Worm (Caenorhabditis elegans) whole organism, L3 larva: ENCODE measurements around the gene B0524.3.

Experiments used
- R02D3.7 ChIP-seq: fragments of 150-350 bp; optimal IDR thresholded peaks from 2 replicates; lab custom pipeline; 2014; ENCODE audit warnings: missing biosample characterization, missing genetic modification characterization
- ZK546.5 ChIP-seq: sonication (generic microtip); optimal IDR thresholded peaks from 2 replicates; lab custom pipeline; 2017; ENCODE audit warnings: missing biosample characterization, missing genetic modification characterization
- aly-2 ChIP-seq: fragments of 150-350 bp; optimal IDR thresholded peaks from 2 replicates; lab custom pipeline; 2014; ENCODE audit warnings: missing biosample characterization, missing genetic modification characterization
- ama-1 ChIP-seq: fragments of 150-350 bp; optimal IDR thresholded peaks from 2 replicates; lab custom pipeline; 2018
- ceh-16 ChIP-seq: sonication (generic microtip); optimal IDR thresholded peaks from 2 replicates; lab custom pipeline; 2017; ENCODE audit warnings: missing biosample characterization, missing genetic modification characterization
- ceh-28 ChIP-seq: fragments of 150-350 bp; optimal IDR thresholded peaks from 2 replicates; lab custom pipeline; 2014; ENCODE audit warnings: missing biosample characterization, missing genetic modification reagents, missing genetic modification characterization
- ceh-82 ChIP-seq: fragments of 150-350 bp; optimal IDR thresholded peaks from 2 replicates; lab custom pipeline; 2014; ENCODE audit warnings: missing biosample characterization, missing genetic modification characterization
- ceh-9 ChIP-seq: sonication (generic microtip); optimal IDR thresholded peaks from 2 replicates; lab custom pipeline; 2018; ENCODE audit warnings: missing biosample characterization, missing genetic modification characterization
- daf-12 ChIP-seq: fragments of 150-350 bp; optimal IDR thresholded peaks from 2 replicates; lab custom pipeline; 2014; ENCODE audit warnings: missing biosample characterization, missing genetic modification reagents, missing genetic modification characterization
- egl-27 ChIP-seq: sonication (generic microtip); optimal IDR thresholded peaks from 4 replicates; lab custom pipeline; 2017; ENCODE audit warnings: missing biosample characterization, missing genetic modification reagents, missing genetic modification characterization
- egl-5 ChIP-seq: fragments of 150-350 bp; optimal IDR thresholded peaks from 2 replicates; lab custom pipeline; 2017; ENCODE audit warnings: missing biosample characterization, missing genetic modification reagents, missing genetic modification characterization, inconsistent platforms
- elt-1 ChIP-seq: fragments of 150-350 bp; optimal IDR thresholded peaks from 2 replicates; lab custom pipeline; 2014; ENCODE audit warnings: missing biosample characterization, missing genetic modification characterization
- elt-2 ChIP-seq: sonication (generic microtip); optimal IDR thresholded peaks from 2 replicates; lab custom pipeline; 2016; ENCODE audit warnings: missing genetic modification reagents, mild to moderate bottlenecking, missing genetic modification characterization, missing compliant biosample characterization
- elt-3 ChIP-seq, 3 experiments: fragments of 150-350 bp in 1 of 3; sonication (generic microtip) in 2 of 3; optimal IDR thresholded peaks; 2 replicates in 2 of 3; 4 replicates in 1 of 3; lab custom pipeline; 2014 to 2017; ENCODE audit warnings: missing biosample characterization in 3 of 3, missing genetic modification characterization in 3 of 3
- eor-1 ChIP-seq, 2 experiments: fragments of 150-350 bp; optimal IDR thresholded peaks; 2 replicates each; lab custom pipeline; 2014 to 2018; ENCODE audit warnings: missing biosample characterization in 2 of 2, missing genetic modification characterization in 2 of 2
- fkh-10 ChIP-seq: sonication (generic microtip); optimal IDR thresholded peaks from 2 replicates; lab custom pipeline; 2017; ENCODE audit warnings: missing biosample characterization, missing genetic modification reagents, missing genetic modification characterization
- fkh-2 ChIP-seq: fragments of 150-350 bp; optimal IDR thresholded peaks from 2 replicates; lab custom pipeline; 2014; ENCODE audit warnings: missing biosample characterization, missing genetic modification reagents, missing genetic modification characterization
- fos-1 ChIP-seq: fragments of 150-350 bp; optimal IDR thresholded peaks from 2 replicates; lab custom pipeline; 2014; ENCODE audit warnings: missing biosample characterization, missing genetic modification characterization
- hmg-11 ChIP-seq: sonication (generic microtip); optimal IDR thresholded peaks from 2 replicates; lab custom pipeline; 2016; ENCODE audit warnings: missing genetic modification characterization, missing compliant biosample characterization
- jun-1 ChIP-seq: fragments of 150-350 bp; optimal IDR thresholded peaks from 2 replicates; lab custom pipeline; 2014; ENCODE audit warnings: missing biosample characterization, missing genetic modification reagents, missing genetic modification characterization
- lin-15B ChIP-seq: fragments of 150-350 bp; optimal IDR thresholded peaks from 2 replicates; lab custom pipeline; 2014; ENCODE audit warnings: missing biosample characterization, missing genetic modification characterization
- lin-39 ChIP-seq: fragments of 150-350 bp; optimal IDR thresholded peaks from 2 replicates; lab custom pipeline; 2018; ENCODE audit warnings: missing biosample characterization, missing genetic modification reagents, missing genetic modification characterization
- lsy-12 ChIP-seq: sonication (generic microtip); optimal IDR thresholded peaks from 2 replicates; lab custom pipeline; 2016; ENCODE audit warnings: mild to moderate bottlenecking, missing genetic modification characterization, missing compliant biosample characterization
- mdl-1 ChIP-seq: fragments of 150-350 bp; optimal IDR thresholded peaks from 2 replicates; lab custom pipeline; 2014; ENCODE audit warnings: missing biosample characterization, missing genetic modification characterization
- mml-1 ChIP-seq: fragments of 150-350 bp; sonication (generic microtip); optimal IDR thresholded peaks from 3 replicates; lab custom pipeline; 2014; ENCODE audit warnings: missing biosample characterization, missing genetic modification characterization
- nfya-1 ChIP-seq: sonication (generic microtip); optimal IDR thresholded peaks from 2 replicates; lab custom pipeline; 2017; ENCODE audit warnings: missing genetic modification characterization, mild to moderate bottlenecking, missing compliant biosample characterization, antibody characterized with exemption, moderate library complexity; ENCODE audit not compliant: insufficient read depth
- nhr-11 ChIP-seq: fragments of 150-350 bp; optimal IDR thresholded peaks from 2 replicates; lab custom pipeline; 2014; ENCODE audit warnings: missing biosample characterization, missing genetic modification characterization
- nhr-12 ChIP-seq: fragments of 150-350 bp; optimal IDR thresholded peaks from 2 replicates; lab custom pipeline; 2014; ENCODE audit warnings: missing biosample characterization, missing genetic modification characterization
- nhr-237 ChIP-seq: fragments of 150-350 bp; optimal IDR thresholded peaks from 2 replicates; lab custom pipeline; 2014; ENCODE audit warnings: missing biosample characterization, missing genetic modification characterization
- nhr-25 ChIP-seq: sonication (generic microtip); optimal IDR thresholded peaks from 2 replicates; lab custom pipeline; 2017; ENCODE audit warnings: missing biosample characterization, missing genetic modification characterization
- nhr-28 ChIP-seq: fragments of 150-350 bp; optimal IDR thresholded peaks from 2 replicates; lab custom pipeline; 2014; ENCODE audit warnings: missing biosample characterization, missing genetic modification characterization
- nhr-43 ChIP-seq: sonication (generic microtip); optimal IDR thresholded peaks from 2 replicates; lab custom pipeline; 2016; ENCODE audit warnings: mild to moderate bottlenecking, missing genetic modification characterization, missing compliant biosample characterization; ENCODE audit not compliant: poor library complexity, severe bottlenecking
- nhr-67 ChIP-seq: fragments of 150-350 bp; optimal IDR thresholded peaks from 2 replicates; lab custom pipeline; 2014; ENCODE audit warnings: missing biosample characterization, missing genetic modification characterization
- nhr-76 ChIP-seq: fragments of 150-350 bp; sonication (generic microtip); optimal IDR thresholded peaks from 5 replicates; lab custom pipeline; 2014; ENCODE audit warnings: missing biosample characterization, missing genetic modification characterization
- nhr-77 ChIP-seq: fragments of 150-350 bp; optimal IDR thresholded peaks from 2 replicates; lab custom pipeline; 2014; ENCODE audit warnings: missing biosample characterization, missing genetic modification characterization
- pqm-1 ChIP-seq: fragments of 150-350 bp; optimal IDR thresholded peaks from 2 replicates; lab custom pipeline; 2017; ENCODE audit warnings: missing biosample characterization, missing genetic modification characterization, inconsistent platforms
- sea-2 ChIP-seq: fragments of 150-350 bp; sonication (generic microtip); optimal IDR thresholded peaks from 4 replicates; lab custom pipeline; 2014; ENCODE audit warnings: missing biosample characterization, missing genetic modification reagents, missing genetic modification characterization
- skn-1 ChIP-seq: fragments of 150-350 bp; optimal IDR thresholded peaks from 2 replicates; lab custom pipeline; 2014; ENCODE audit warnings: missing biosample characterization, missing genetic modification characterization
- snpc-4 ChIP-seq: fragments of 150-350 bp; optimal IDR thresholded peaks from 2 replicates; lab custom pipeline; 2014; ENCODE audit warnings: missing biosample characterization, missing genetic modification characterization
- tbx-2 ChIP-seq: sonication (generic microtip); optimal IDR thresholded peaks from 2 replicates; lab custom pipeline; 2016; ENCODE audit warnings: mild to moderate bottlenecking, missing genetic modification characterization, missing compliant biosample characterization
- unc-39 ChIP-seq: sonication (generic microtip); optimal IDR thresholded peaks from 4 replicates; lab custom pipeline; 2017; ENCODE audit warnings: missing biosample characterization, missing genetic modification characterization
- unc-62 ChIP-seq: fragments of 150-350 bp; sonication (generic microtip); optimal IDR thresholded peaks from 4 replicates; lab custom pipeline; 2014; ENCODE audit warnings: missing biosample characterization, missing genetic modification reagents, missing genetic modification characterization
- zag-1 ChIP-seq: fragments of 150-350 bp; optimal IDR thresholded peaks from 2 replicates; lab custom pipeline; 2014; ENCODE audit warnings: missing biosample characterization, missing genetic modification characterization
- ztf-11 ChIP-seq: fragments of 150-350 bp; optimal IDR thresholded peaks from 2 replicates; lab custom pipeline; 2014; ENCODE audit warnings: missing biosample characterization, missing genetic modification characterization
- ztf-4 ChIP-seq: fragments of 150-350 bp; optimal IDR thresholded peaks from 2 replicates; lab custom pipeline; 2014; ENCODE audit warnings: missing biosample characterization, missing genetic modification characterization

The B0524.3 gene

ce11 chrIII:1922081-1922480 lies 34.6 kb downstream of the B0524.3 start:
- TF ChIP-seq eor-1 (tag; optimal IDR thresholded peaks at IDR 0.05; lab: Kevin White, UChicago), result no peak
- TF ChIP-seq ztf-4 (tag; lab: Kevin White, UChicago), result no peak
- no peak for TF ChIP-seq ztf-11
- TF ChIP-seq mdl-1 (tag; lab: Kevin White, UChicago), result no peak
- no peak for TF ChIP-seq elt-3 (tag; optimal IDR thresholded peaks at IDR 0.05; lab: Kevin White, UChicago)
- no peak for TF ChIP-seq ceh-28 (tag; lab: Kevin White, UChicago)
- TF ChIP-seq nhr-12, result no peak
- no peak for TF ChIP-seq nhr-77 (tag; lab: Kevin White, UChicago)
- no peak for TF ChIP-seq unc-62 (GFP tag; lab: Kevin White, UChicago)
- TF ChIP-seq lin-15B, result no peak
- TF ChIP-seq ZK546.5 (tag; lab: Kevin White, UChicago), result no peak
- no peak for TF ChIP-seq fkh-10 (GFP tag; lab: Kevin White, UChicago)
- no peak for TF ChIP-seq pqm-1 (tag; lab: Kevin White, UChicago)
- TF ChIP-seq elt-1 (tag; lab: Kevin White, UChicago), result no peak
- TF ChIP-seq unc-39 (tag; lab: Kevin White, UChicago), result no peak

ce11 chrIII:1922516-1922915 lies 35.1 kb downstream of the B0524.3 start:
- TF ChIP-seq mml-1 (tag; lab: Kevin White, UChicago) (no peak), nhr-12 (no peak), nhr-28 (tag; lab: Kevin White, UChicago) (no peak), ceh-16 (tag; lab: Kevin White, UChicago) (no peak)
- TF ChIP-seq, all 47 proteins: peak for 0

- peak; percentile 68 for TF ChIP-seq ceh-28 (tag; lab: Kevin White, UChicago)
- peak; percentile 97 for TF ChIP-seq nhr-25 (tag; lab: Kevin White, UChicago)
- TF ChIP-seq skn-1 (tag; lab: Kevin White, UChicago), result peak; percentile 60
- TF ChIP-seq nhr-12, result no peak
- TF ChIP-seq elt-3 (tag; optimal IDR thresholded peaks at IDR 0.05; lab: Kevin White, UChicago), result peak in 1 of 3 experiments; percentile 49
- TF ChIP-seq snpc-4, result peak; percentile 46
- TF ChIP-seq nhr-67 (tag; lab: Kevin White, UChicago), result no peak
- TF ChIP-seq mdl-1 (tag; lab: Kevin White, UChicago), result peak; percentile 56
- TF ChIP-seq nhr-43 (tag; lab: Kevin White, UChicago), result peak; percentile 85
- no peak for TF ChIP-seq ceh-9 (tag; lab: Kevin White, UChicago)
- TF ChIP-seq ceh-16 (tag; lab: Kevin White, UChicago), result peak; percentile 46
- no peak for TF ChIP-seq nhr-28 (tag; lab: Kevin White, UChicago)
- peak; percentile 100 for TF ChIP-seq lin-39 (tag; lab: Kevin White, UChicago)
- TF ChIP-seq nhr-11 (tag; lab: Kevin White, UChicago), result peak; percentile 29
- TF ChIP-seq elt-1 (tag; lab: Kevin White, UChicago), result peak; percentile 92
- peak; percentile 73 for TF ChIP-seq tbx-2 (tag; lab: Kevin White, UChicago)
- TF ChIP-seq egl-27 (tag; lab: Kevin White, UChicago), result peak; percentile 96
- TF ChIP-seq fkh-10 (GFP tag; lab: Kevin White, UChicago), result peak; percentile 46
- TF ChIP-seq daf-12 (tag; lab: Kevin White, UChicago), result no peak
- peak; percentile 57 for TF ChIP-seq sea-2 (GFP tag; lab: Kevin White, UChicago)
- no peak for TF ChIP-seq unc-39 (tag; lab: Kevin White, UChicago)
- TF ChIP-seq hmg-11, result peak; percentile 77
- peak; percentile 12 for TF ChIP-seq fos-1 (tag; lab: Kevin White, UChicago)
- TF ChIP-seq ceh-82 (tag; lab: Kevin White, UChicago), result peak; percentile 65
- peak; percentile 16 for TF ChIP-seq ama-1 (lab: Kevin White, UChicago)
- TF ChIP-seq jun-1 (tag; lab: Kevin White, UChicago), result peak; percentile 91
- TF ChIP-seq lin-15B, result peak; percentile 58
- TF ChIP-seq nhr-76 (tag; lab: Kevin White, UChicago), result no peak
- TF ChIP-seq ztf-11, result no peak
- no peak for TF ChIP-seq nhr-77 (tag; lab: Kevin White, UChicago)
- TF ChIP-seq ztf-4 (tag; lab: Kevin White, UChicago), result no peak
- TF ChIP-seq unc-62 (GFP tag; lab: Kevin White, UChicago), result peak; percentile 96
- TF ChIP-seq ZK546.5 (tag; lab: Kevin White, UChicago), result no peak
- no peak for TF ChIP-seq mml-1 (tag; lab: Kevin White, UChicago)
- no peak for TF ChIP-seq aly-2
- peak; percentile 33 for TF ChIP-seq zag-1 (tag; lab: Kevin White, UChicago)
- no peak for TF ChIP-seq fkh-2 (tag; lab: Kevin White, UChicago)
- no peak for TF ChIP-seq pqm-1 (tag; lab: Kevin White, UChicago)
- peak; percentile 57 for TF ChIP-seq R02D3.7
- TF ChIP-seq nfya-1, result peak; percentile 92
- peak; percentile 84 for TF ChIP-seq lsy-12 (tag; lab: Kevin White, UChicago)
- no peak for TF ChIP-seq elt-2 (tag; lab: Kevin White, UChicago)
- peak; percentile 72 for TF ChIP-seq egl-5 (tag; lab: Kevin White, UChicago)
- TF ChIP-seq nhr-237 (tag; lab: Kevin White, UChicago), result no peak
- no peak for TF ChIP-seq eor-1 (tag; optimal IDR thresholded peaks at IDR 0.05; lab: Kevin White, UChicago)
Measured at ce11 chrIII:1923419-1924318, 36.2 kb downstream of the B0524.3 start.
